Worm (Caenorhabditis elegans): ENCODE measurements around the gene lec-7.

DNA sequence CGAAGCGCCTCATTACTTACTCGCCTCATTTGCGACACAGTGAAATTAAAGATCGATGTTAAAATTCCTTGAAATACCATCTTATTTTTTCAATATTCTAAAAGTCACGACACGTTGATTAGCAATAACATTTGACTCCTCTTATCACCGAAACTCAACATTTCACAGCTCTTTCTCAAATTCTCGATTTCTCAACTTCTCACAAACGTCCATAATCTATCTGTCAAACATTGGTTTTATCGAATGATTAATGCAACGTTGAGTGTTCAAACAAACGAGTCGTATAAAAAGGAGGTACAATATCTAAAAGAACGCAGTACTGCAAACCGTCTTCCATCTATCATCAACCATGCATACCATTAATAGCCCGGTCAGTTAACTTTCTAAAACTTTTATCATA lies 1.6 kb upstream of the lec-7 start, which contains the start of gene lec-8:
- TF ChIP-seq med-1 (GFP tag; optimal IDR thresholded peaks at IDR 0.05; ENCODE audit: insufficient read depth) (no peak), flt-1 (GFP tag; IDR thresholded peaks at IDR 0.05) (no peak)
